Fruit fly (Drosophila melanogaster) whole organism, embryonic: Measurements from ENCODE around the gene CG9328.

Source experiments
- Ada2b ChIP-seq: fragments of 200-800 bp; sonication (Bioruptor generic); IDR thresholded peaks from 2 replicates; pipeline ENCODE4 v1.3.6; 2022; ENCODE audit warnings: missing biosample characterization, missing genetic modification characterization
- CG10147 ChIP-seq: fragments of 200-800 bp; sonication (Bioruptor generic); optimal IDR thresholded peaks from 2 replicates; lab custom pipeline; 2019; ENCODE audit warnings: missing biosample characterization, mild to moderate bottlenecking, missing genetic modification characterization, moderate library complexity
- CG11560 ChIP-seq: fragments of 200-800 bp; sonication (Bioruptor generic); IDR thresholded peaks from 3 replicates; pipeline ENCODE4 v1.3.6; 2022; ENCODE audit warnings: missing biosample characterization, missing genetic modification characterization
- CG12071 ChIP-seq: fragments of 200-800 bp; sonication (Bioruptor generic); optimal IDR thresholded peaks from 3 replicates; lab custom pipeline; 2018; ENCODE audit warnings: missing biosample characterization, mild to moderate bottlenecking, missing genetic modification characterization
- CG12104 ChIP-seq: fragments of 200-800 bp; sonication (Bioruptor generic); optimal IDR thresholded peaks from 3 replicates; lab custom pipeline; 2016; ENCODE audit warnings: missing biosample characterization, missing genetic modification characterization
- CG13296 ChIP-seq: fragments of 200-800 bp; sonication (Bioruptor generic); optimal IDR thresholded peaks from 3 replicates; lab custom pipeline; 2018; ENCODE audit warnings: missing biosample characterization, mild to moderate bottlenecking, missing genetic modification characterization
- CG15073 ChIP-seq: fragments of 200-800 bp; sonication (Bioruptor generic); optimal IDR thresholded peaks from 2 replicates; lab custom pipeline; 2016; ENCODE audit warnings: missing biosample characterization, missing genetic modification characterization
- CG15479 ChIP-seq: fragments of 200-800 bp; sonication (Bioruptor generic); optimal IDR thresholded peaks from 3 replicates; lab custom pipeline; 2019; ENCODE audit warnings: missing biosample characterization, mild to moderate bottlenecking, missing genetic modification characterization, moderate library complexity
- CG17361 ChIP-seq: fragments of 200-800 bp; sonication (Bioruptor generic); IDR thresholded peaks from 3 replicates; pipeline ENCODE4 v1.3.6; 2022; ENCODE audit warnings: missing biosample characterization, missing genetic modification characterization
- CG17612 ChIP-seq: fragments of 200-800 bp; sonication (Bioruptor generic); IDR thresholded peaks from 2 replicates; pipeline ENCODE4 v1.3.6; 2022; ENCODE audit warnings: missing biosample characterization, missing genetic modification characterization
- CG17912 ChIP-seq: fragments of 200-800 bp; sonication (Bioruptor generic); optimal IDR thresholded peaks from 2 replicates; lab custom pipeline; 2018; ENCODE audit warnings: missing biosample characterization, mild to moderate bottlenecking, missing genetic modification characterization
- CG1832 ChIP-seq: fragments of 200-800 bp; sonication (Bioruptor generic); optimal IDR thresholded peaks from 2 replicates; lab custom pipeline; 2017; ENCODE audit warnings: missing biosample characterization, mild to moderate bottlenecking, missing genetic modification characterization, inconsistent platforms
- CG2712 ChIP-seq: fragments of 200-800 bp; optimal IDR thresholded peaks from 3 replicates; lab custom pipeline; 2019; ENCODE audit warnings: missing biosample characterization, mild to moderate bottlenecking, missing genetic modification characterization, moderate library complexity
- CG30403 ChIP-seq: fragments of 200-800 bp; sonication (Bioruptor generic); optimal IDR thresholded peaks from 3 replicates; lab custom pipeline; 2016; ENCODE audit warnings: missing biosample characterization, missing genetic modification characterization
- CG34224 ChIP-seq: fragments of 200-800 bp; sonication (Bioruptor generic); IDR thresholded peaks from 3 replicates; pipeline ENCODE4 v1.3.6; 2022; ENCODE audit warnings: missing biosample characterization, missing genetic modification characterization; ENCODE audit not compliant: partially characterized antibody
- CG4617 ChIP-seq: fragments of 200-800 bp; sonication (Bioruptor generic); optimal IDR thresholded peaks from 3 replicates; lab custom pipeline; 2016; ENCODE audit warnings: missing biosample characterization, missing genetic modification characterization, borderline replicate concordance
- CG4820 ChIP-seq: fragments of 200-800 bp; sonication (Bioruptor generic); optimal IDR thresholded peaks from 3 replicates; lab custom pipeline; 2016; ENCODE audit warnings: missing biosample characterization, missing genetic modification characterization
- CG6272 ChIP-seq: fragments of 200-800 bp; sonication (Bioruptor generic); IDR thresholded peaks from 2 replicates; pipeline ENCODE4 v1.3.6; 2022; ENCODE audit warnings: missing biosample characterization, missing genetic modification characterization
- CG6654 ChIP-seq: fragments of 200-800 bp; sonication (Bioruptor generic); optimal IDR thresholded peaks from 2 replicates; lab custom pipeline; 2017; ENCODE audit warnings: missing biosample characterization, mild to moderate bottlenecking, missing genetic modification characterization
- CG7839 ChIP-seq: fragments of 200-800 bp; sonication (Bioruptor generic); optimal IDR thresholded peaks from 3 replicates; lab custom pipeline; 2018; ENCODE audit warnings: missing biosample characterization, mild to moderate bottlenecking, missing genetic modification characterization, moderate library complexity
- CG8281 ChIP-seq: fragments of 200-800 bp; sonication (Bioruptor generic); optimal IDR thresholded peaks from 2 replicates; lab custom pipeline; 2018; ENCODE audit warnings: missing biosample characterization, mild to moderate bottlenecking, missing genetic modification characterization, moderate library complexity
- CG8944 ChIP-seq: fragments of 200-800 bp; sonication (Bioruptor generic); optimal IDR thresholded peaks from 3 replicates; lab custom pipeline; 2016; ENCODE audit warnings: missing biosample characterization, missing genetic modification characterization
- CHES-1-like ChIP-seq: fragments of 200-800 bp; sonication (Bioruptor generic); optimal IDR thresholded peaks from 2 replicates; lab custom pipeline; 2016; ENCODE audit warnings: missing biosample characterization, missing genetic modification characterization
- CoRest ChIP-seq: fragments of 200-800 bp; sonication (Bioruptor generic); optimal IDR thresholded peaks from 3 replicates; lab custom pipeline; 2018; ENCODE audit warnings: missing biosample characterization, mild to moderate bottlenecking, missing genetic modification characterization, moderate library complexity
- D19B ChIP-seq: fragments of 200-800 bp; sonication (Bioruptor generic); optimal IDR thresholded peaks from 2 replicates; lab custom pipeline; 2017; ENCODE audit warnings: missing biosample characterization, mild to moderate bottlenecking, missing genetic modification characterization
- Fer2 ChIP-seq: fragments of 200-800 bp; sonication (Bioruptor generic); optimal IDR thresholded peaks from 2 replicates; lab custom pipeline; 2018; ENCODE audit warnings: missing biosample characterization, mild to moderate bottlenecking, missing genetic modification characterization, moderate library complexity
- Hr3 ChIP-seq: fragments of 200-800 bp; sonication (Bioruptor generic); optimal IDR thresholded peaks from 3 replicates; lab custom pipeline; 2016; ENCODE audit warnings: missing biosample characterization, missing genetic modification characterization
- Jarid2 ChIP-seq: fragments of 200-800 bp; sonication (Bioruptor generic); optimal IDR thresholded peaks from 3 replicates; lab custom pipeline; 2017; ENCODE audit warnings: mild to moderate bottlenecking, missing biosample characterization, missing genetic modification reagents, missing genetic modification characterization
- Lhr ChIP-seq: fragments of 200-800 bp; sonication (Bioruptor generic); optimal IDR thresholded peaks from 3 replicates; lab custom pipeline; 2017; ENCODE audit warnings: mild to moderate bottlenecking, missing biosample characterization, missing genetic modification reagents, missing genetic modification characterization
- Myb ChIP-seq: fragments of 200-800 bp; sonication (Bioruptor generic); optimal IDR thresholded peaks from 2 replicates; lab custom pipeline; 2016; ENCODE audit warnings: missing biosample characterization, missing genetic modification characterization
- Ravus ChIP-seq: fragments of 200-800 bp; sonication (Bioruptor generic); IDR thresholded peaks from 2 replicates; pipeline ENCODE4 v1.3.6; 2022; ENCODE audit warnings: missing biosample characterization, missing genetic modification characterization
- Rx ChIP-seq: fragments of 200-800 bp; sonication (Bioruptor generic); IDR thresholded peaks from 2 replicates; pipeline ENCODE4 v1.3.6; 2022; ENCODE audit warnings: missing biosample characterization, missing genetic modification characterization
- al ChIP-seq: fragments of 200-800 bp; sonication (Bioruptor generic); IDR thresholded peaks from 2 replicates; pipeline ENCODE4 v1.3.6; 2022; ENCODE audit warnings: missing biosample characterization, missing genetic modification characterization
- ash1 ChIP-seq: fragments of 200-800 bp; sonication (Bioruptor generic); optimal IDR thresholded peaks from 2 replicates; lab custom pipeline; 2018; ENCODE audit warnings: missing biosample characterization, mild to moderate bottlenecking, missing genetic modification characterization
- chm ChIP-seq: fragments of 200-800 bp; sonication (Bioruptor generic); IDR thresholded peaks from 2 replicates; pipeline ENCODE4 v1.3.6; 2022; ENCODE audit warnings: missing biosample characterization, missing genetic modification characterization
- chn ChIP-seq: fragments of 200-800 bp; sonication (Bioruptor generic); optimal IDR thresholded peaks from 2 replicates; lab custom pipeline; 2016; ENCODE audit warnings: missing biosample characterization, missing genetic modification characterization
- dan ChIP-seq: fragments of 200-800 bp; sonication (Bioruptor generic); IDR thresholded peaks from 2 replicates; pipeline ENCODE4 v1.3.6; 2022; ENCODE audit warnings: missing biosample characterization, missing genetic modification characterization
- dysf ChIP-seq: fragments of 200-800 bp; sonication (Bioruptor generic); IDR thresholded peaks from 3 replicates; pipeline ENCODE4 v1.3.6; 2022; ENCODE audit warnings: missing biosample characterization, missing genetic modification characterization
- eve ChIP-seq, 2 experiments: fragments of >200 bp; optimal IDR thresholded peaks; 2 replicates each; lab custom pipeline; 2017; ENCODE audit warnings: missing biosample characterization in 2 of 2, missing genetic modification characterization in 2 of 2
- eyg ChIP-seq: fragments of 200-800 bp; sonication (Bioruptor generic); optimal IDR thresholded peaks from 3 replicates; lab custom pipeline; 2016; ENCODE audit warnings: missing biosample characterization, missing genetic modification characterization
- gem ChIP-seq: fragments of 200-800 bp; sonication (Bioruptor generic); optimal IDR thresholded peaks from 2 replicates; lab custom pipeline; 2019; ENCODE audit warnings: missing biosample characterization, mild to moderate bottlenecking, missing genetic modification characterization, moderate library complexity
- grau ChIP-seq: fragments of 200-800 bp; optimal IDR thresholded peaks from 3 replicates; lab custom pipeline; 2019; ENCODE audit warnings: missing biosample characterization, mild to moderate bottlenecking, missing genetic modification characterization, moderate library complexity
- ken ChIP-seq: fragments of 200-800 bp; sonication (Bioruptor generic); IDR thresholded peaks from 3 replicates; pipeline ENCODE4 v1.3.6; 2022; ENCODE audit warnings: missing biosample characterization, missing genetic modification characterization
- klu ChIP-seq: fragments of 200-800 bp; sonication (Bioruptor generic); IDR thresholded peaks from 2 replicates; pipeline ENCODE4 v1.3.6; 2022; ENCODE audit warnings: missing biosample characterization, missing genetic modification characterization
- pnt ChIP-seq: fragments of 200-800 bp; sonication (Bioruptor generic); optimal IDR thresholded peaks from 3 replicates; lab custom pipeline; 2016; ENCODE audit warnings: missing biosample characterization, missing genetic modification characterization
- run ChIP-seq: fragments of 200-800 bp; sonication (Bioruptor generic); optimal IDR thresholded peaks from 3 replicates; lab custom pipeline; 2018; ENCODE audit warnings: missing biosample characterization, mild to moderate bottlenecking, missing genetic modification characterization
- sna ChIP-seq: fragments of 200-800 bp; sonication (Bioruptor generic); IDR thresholded peaks from 2 replicates; pipeline ENCODE4 v1.3.6; 2022; ENCODE audit warnings: missing biosample characterization, missing genetic modification characterization; ENCODE audit not compliant: partially characterized antibody
- tll ChIP-seq, 2 experiments: fragments of 200-800 bp in 1 of 2; fragments of >200 bp in 1 of 2; sonication (Bioruptor generic) in 1 of 2; optimal IDR thresholded peaks; 2 replicates each; lab custom pipeline; 2017 to 2019; ENCODE audit warnings: missing biosample characterization in 2 of 2, missing genetic modification characterization in 2 of 2, mild to moderate bottlenecking in 1 of 2, moderate library complexity in 1 of 2
- wdn ChIP-seq: fragments of 200-800 bp; sonication (Bioruptor generic); IDR thresholded peaks from 2 replicates; pipeline ENCODE4 v1.3.6; 2022; ENCODE audit warnings: missing biosample characterization, missing genetic modification characterization
- z ChIP-seq: fragments of 200-800 bp; sonication (Bioruptor generic); IDR thresholded peaks from 3 replicates; pipeline ENCODE4 v1.3.6; 2022; ENCODE audit warnings: missing biosample characterization, missing genetic modification characterization
- zfh2 ChIP-seq: fragments of 200-800 bp; sonication (Bioruptor generic); optimal IDR thresholded peaks from 2 replicates; lab custom pipeline; 2016; ENCODE audit warnings: missing biosample characterization, missing genetic modification characterization

The CG9328 gene

dm6 chr2L:20787271-20787791, 10.2 kb upstream of the CG9328 start, which contains the start of gene Pomp (continued):
- TF ChIP-seq CG10147 (peak; percentile 77), CG12071 (GFP tag; lab: Kevin White, UChicago) (peak; percentile 86), al (GFP tag; lab: Robert Waterston, UW) (peak; percentile 78), CG17612 (peak; percentile 77), CG11560 (peak; percentile 100), grau (tag; lab: Kevin White, UChicago) (peak; percentile 81), Lhr (GFP tag; lab: Kevin White, UChicago) (peak; percentile 96), CoRest (peak; percentile 77), CG15479 (GFP tag; lab: Kevin White, UChicago) (no peak), CG12104 (GFP tag; lab: Kevin White, UChicago) (peak; percentile 70), CG8281 (peak; percentile 44), CG34224 (GFP tag; lab: Robert Waterston, UW) (peak; percentile 72), CG4820 (GFP tag; lab: Kevin White, UChicago) (peak; percentile 78), gem (tag; lab: Kevin White, UChicago) (peak; percentile 93), CG1832 (no peak), CG6654 (GFP tag; lab: Kevin White, UChicago) (peak; percentile 57), CHES-1-like (GFP tag; lab: Kevin White, UChicago) (peak; percentile 81), CG17361 (peak; percentile 90), eyg (GFP tag; lab: Kevin White, UChicago) (peak; percentile 2), Ravus (GFP tag; lab: Robert Waterston, UW) (peak; percentile 31), Hr3 (GFP tag; lab: Kevin White, UChicago) (peak; percentile 99), klu (peak; percentile 80; the same call in 1 of the 2 replicates), Myb (GFP tag; lab: Kevin White, UChicago) (peak; percentile 42), ken (GFP tag; lab: Robert Waterston, UW) (peak; percentile 85), zfh2 (GFP tag; lab: Kevin White, UChicago) (peak; percentile 63), CG6272 (GFP tag; lab: Robert Waterston, UW) (peak; percentile 85), D19B (GFP tag; lab: Kevin White, UChicago) (peak; percentile 98), run (tag; lab: Kevin White, UChicago) (peak; percentile 77), CG2712 (tag; lab: Kevin White, UChicago) (peak; percentile 92), z (GFP tag; lab: Robert Waterston, UW) (no peak), wdn (GFP tag; lab: Robert Waterston, UW) (peak; percentile 67), Ada2b (peak; percentile 80), CG15073 (GFP tag; lab: Kevin White, UChicago) (peak; percentile 23), dan (GFP tag; lab: Robert Waterston, UW) (no peak), CG17912 (no peak), CG7839 (peak; percentile 88), CG30403 (peak; percentile 86), CG4617 (peak; percentile 60), Jarid2 (GFP tag; lab: Kevin White, UChicago) (peak; percentile 69), chm (GFP tag; lab: Robert Waterston, UW) (peak; percentile 72), eve (GFP tag; optimal IDR thresholded peaks at IDR 0.05; lab: Kevin White, UChicago) (no peak), tll (GFP tag; optimal IDR thresholded peaks at IDR 0.05; lab: Kevin White, UChicago) (no peak), Fer2 (tag; lab: Kevin White, UChicago) (peak; percentile 18), chn (GFP tag; lab: Kevin White, UChicago) (peak; percentile 70), ash1 (GFP tag; lab: Kevin White, UChicago) (peak; percentile 40), CG13296 (GFP tag; lab: Kevin White, UChicago) (peak; percentile 80), dysf (GFP tag; lab: Robert Waterston, UW) (peak; percentile 94), CG8944 (peak; percentile 52), sna (GFP tag; lab: Robert Waterston, UW) (peak; percentile 47; the same call in 1 of the 2 replicates), Rx (GFP tag; lab: Robert Waterston, UW) (peak; percentile 78), pnt (GFP tag; lab: Kevin White, UChicago) (peak; percentile 56)
